Worm (Caenorhabditis elegans) whole organism, young adult: ENCODE measurements around the gene srab-6.

ENCODE experiments used
- die-1 ChIP-seq: sonication (generic microtip); optimal IDR thresholded peaks from 2 replicates; lab custom pipeline; 2016; ENCODE audit warnings: missing genotype, mild to moderate bottlenecking, missing genetic modification characterization, missing compliant biosample characterization
- zfh-2 ChIP-seq: fragments of 200-800 bp; sonication (Bioruptor generic); conservative IDR thresholded peaks from 2 replicates; pipeline ENCODE4 v1.3.6; 2022; ENCODE audit warnings: missing genetic modification reagents, missing genetic modification characterization, missing compliant biosample characterization

DNA sequence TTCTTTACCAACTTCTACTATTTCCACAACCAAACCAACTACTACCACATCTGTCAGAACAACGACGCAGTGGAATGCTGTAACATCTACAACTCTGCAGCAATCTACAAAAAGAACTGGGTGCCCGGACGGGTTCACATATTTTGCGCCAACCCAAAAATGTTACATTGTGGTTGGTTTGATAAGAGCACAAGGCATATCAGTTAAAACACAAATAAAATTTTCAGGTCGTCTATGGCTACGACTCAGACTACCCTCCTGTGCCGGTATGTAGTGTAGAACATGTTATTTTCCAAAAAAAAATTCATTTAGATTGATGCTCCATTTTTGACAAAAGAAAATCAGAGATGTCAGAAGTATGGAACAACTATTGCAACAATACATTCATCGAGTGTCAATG is 32.6 kb downstream of the srab-6 start:
- TF ChIP-seq die-1 (tag; lab: Kevin White, UChicago): no peak
- no peak for TF ChIP-seq zfh-2 (GFP tag; lab: Robert Waterston, UW)
